Worm (Caenorhabditis elegans) whole organism, young adult: Measurements from ENCODE around the gene mrpl-40.

Source experiments
- F10E7.11 ChIP-seq: sonication (generic microtip); optimal IDR thresholded peaks from 2 replicates; lab custom pipeline; 2017; ENCODE audit warnings: mild to moderate bottlenecking, missing genetic modification characterization, moderate library complexity, missing compliant biosample characterization
- akir-1 ChIP-seq: fragments of 200-800 bp; sonication (Bioruptor generic); optimal IDR thresholded peaks from 2 replicates; lab custom pipeline; 2018; ENCODE audit warnings: mild to moderate bottlenecking, missing genetic modification characterization, moderate library complexity, missing compliant biosample characterization
- aptf-3 ChIP-seq: fragments of 200-800 bp; sonication (Bioruptor generic); IDR thresholded peaks from 2 replicates; pipeline ENCODE4 v1.3.6; 2022; ENCODE audit warnings: missing genetic modification characterization, missing compliant biosample characterization
- him-1 ChIP-seq: sonication (generic microtip); optimal IDR thresholded peaks from 2 replicates; lab custom pipeline; 2016; ENCODE audit warnings: missing genotype, missing genetic modification reagents, missing genetic modification characterization, missing compliant biosample characterization
- hlh-12 ChIP-seq: sonication (generic microtip); optimal IDR thresholded peaks from 2 replicates; lab custom pipeline; 2016; ENCODE audit warnings: missing genetic modification characterization, missing compliant biosample characterization
- lsy-27 ChIP-seq: sonication (generic microtip); optimal IDR thresholded peaks from 2 replicates; lab custom pipeline; 2017; ENCODE audit warnings: missing genetic modification characterization, mild to moderate bottlenecking, missing compliant biosample characterization, antibody characterized with exemption, missing genotype, borderline replicate concordance; ENCODE audit not compliant: insufficient read depth
- madf-10 ChIP-seq: sonication (generic microtip); optimal IDR thresholded peaks from 2 replicates; lab custom pipeline; 2016; ENCODE audit warnings: mild to moderate bottlenecking, missing genetic modification characterization, missing compliant biosample characterization
- nhr-90 ChIP-seq: sonication (generic microtip); optimal IDR thresholded peaks from 2 replicates; lab custom pipeline; 2016; ENCODE audit warnings: missing genotype, mild to moderate bottlenecking, missing genetic modification characterization, missing compliant biosample characterization
- rec-8 ChIP-seq, 2 experiments: sonication (generic microtip); optimal IDR thresholded peaks; 2 replicates each; lab custom pipeline; 2016; ENCODE audit warnings: mild to moderate bottlenecking in 2 of 2, missing genetic modification characterization in 2 of 2, missing genetic modification reagents in 2 of 2, missing genotype in 2 of 2, missing biosample characterization in 1 of 2, missing compliant biosample characterization in 1 of 2, moderate library complexity in 1 of 2
- sea-2 ChIP-seq: fragments of 200-800 bp; sonication (Bioruptor generic); IDR thresholded peaks from 2 replicates; pipeline ENCODE4 v1.3.6; 2022; ENCODE audit warnings: missing genetic modification characterization, missing compliant biosample characterization
- tbx-9 ChIP-seq: sonication (generic microtip); optimal IDR thresholded peaks from 2 replicates; lab custom pipeline; 2016; ENCODE audit warnings: borderline replicate concordance, missing genetic modification characterization, inconsistent platforms, missing compliant biosample characterization
- unc-130 ChIP-seq: sonication (generic microtip); optimal IDR thresholded peaks from 2 replicates; lab custom pipeline; 2016; ENCODE audit warnings: missing genetic modification reagents, missing genetic modification characterization, missing compliant biosample characterization
- ztf-18 ChIP-seq: sonication (generic microtip); optimal IDR thresholded peaks from 2 replicates; lab custom pipeline; 2016; ENCODE audit warnings: missing genotype, mild to moderate bottlenecking, missing genetic modification characterization, missing compliant biosample characterization

DNA sequence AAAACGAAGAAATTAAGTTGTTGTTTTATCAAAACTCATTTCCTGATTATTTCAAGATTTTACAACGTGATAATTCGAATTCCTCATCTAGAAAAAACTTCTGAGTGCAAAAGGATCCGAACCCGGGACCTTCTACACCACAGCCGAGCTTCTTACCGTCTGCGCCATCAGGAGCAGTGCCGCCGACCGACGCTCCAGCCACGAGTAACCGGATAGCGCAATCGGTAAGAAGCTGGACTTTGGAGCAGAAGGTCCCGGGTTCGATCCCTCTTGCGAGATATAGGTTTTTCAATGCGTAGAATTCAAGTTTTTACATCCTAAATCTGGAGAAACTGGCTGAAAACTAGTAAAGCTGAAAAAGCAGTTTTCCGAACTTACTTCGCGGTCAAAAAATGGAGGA lies 33.7 kb upstream of the mrpl-40 start:
- TF ChIP-seq him-1 (tag; lab: Kevin White, UChicago) (no peak), madf-10 (tag; lab: Kevin White, UChicago) (no peak), hlh-12 (tag; lab: Kevin White, UChicago) (no peak), tbx-9 (tag; lab: Kevin White, UChicago) (no peak), akir-1 (GFP tag; lab: Kevin White, UChicago) (no peak), F10E7.11 (no peak), lsy-27 (no peak), aptf-3 (GFP tag; lab: Robert Waterston, UW) (no peak), nhr-90 (tag; lab: Kevin White, UChicago) (no peak), rec-8 (tag; optimal IDR thresholded peaks at IDR 0.05; lab: Kevin White, UChicago) (no peak), sea-2 (GFP tag; lab: Robert Waterston, UW) (no peak), unc-130 (GFP tag; lab: Kevin White, UChicago) (no peak), ztf-18 (tag; lab: Kevin White, UChicago) (no peak)
